Worm (Caenorhabditis elegans) whole organism, young adult: ENCODE results near the gene C47D12.2.

Experiments
- B0035.1 ChIP-seq: sonication (generic microtip); optimal IDR thresholded peaks from 2 replicates; lab custom pipeline; 2016; ENCODE audit warnings: missing genetic modification characterization, mild to moderate bottlenecking, missing compliant biosample characterization, missing genotype, missing genetic modification reagents
- C06A6.2 ChIP-seq: fragments of 200-800 bp; sonication (Bioruptor generic); conservative IDR thresholded peaks from 2 replicates; pipeline ENCODE4 v1.3.6; 2022; ENCODE audit warnings: missing genetic modification characterization, missing compliant biosample characterization
- C17E4.6 ChIP-seq: fragments of 200-800 bp; sonication (Bioruptor generic); IDR thresholded peaks from 2 replicates; pipeline ENCODE4 v1.3.6; 2022; ENCODE audit warnings: missing genetic modification reagents, missing genetic modification characterization, missing compliant biosample characterization
- F52B5.7 ChIP-seq: sonication (generic microtip); optimal IDR thresholded peaks from 2 replicates; lab custom pipeline; 2016; ENCODE audit warnings: mild to moderate bottlenecking, missing genetic modification characterization, missing compliant biosample characterization
- F55B11.4 ChIP-seq: sonication (generic microtip); optimal IDR thresholded peaks from 2 replicates; lab custom pipeline; 2016; ENCODE audit warnings: missing compliant biosample characterization, missing genetic modification characterization, borderline replicate concordance; ENCODE audit not compliant: insufficient read depth
- F57A8.1 ChIP-seq: fragments of 200-800 bp; sonication (Bioruptor generic); optimal IDR thresholded peaks from 2 replicates; lab custom pipeline; 2018; ENCODE audit warnings: mild to moderate bottlenecking, missing genetic modification characterization, moderate library complexity, missing compliant biosample characterization
- K11D2.4 ChIP-seq: fragments of 200-800 bp; sonication (Bioruptor generic); IDR thresholded peaks from 2 replicates; pipeline ENCODE4 v1.3.6; 2022; ENCODE audit warnings: missing genetic modification reagents, missing genetic modification characterization, missing compliant biosample characterization
- K12H6.12 ChIP-seq: fragments of 200-800 bp; sonication (Bioruptor generic); optimal IDR thresholded peaks from 2 replicates; lab custom pipeline; 2018; ENCODE audit warnings: mild to moderate bottlenecking, missing genetic modification characterization, missing compliant biosample characterization
- Y53F4B.3 ChIP-seq: fragments of 200-800 bp; sonication (Bioruptor generic); IDR thresholded peaks from 2 replicates; pipeline ENCODE4 v1.3.6; 2022; ENCODE audit warnings: missing genetic modification reagents, missing genetic modification characterization, missing compliant biosample characterization
- Y67H2A.10 ChIP-seq: fragments of 200-800 bp; sonication (Bioruptor generic); conservative IDR thresholded peaks from 2 replicates; pipeline ENCODE4 v1.3.6; 2022; ENCODE audit warnings: missing genetic modification reagents, missing genetic modification characterization, missing compliant biosample characterization
- athp-1 ChIP-seq: sonication (generic microtip); optimal IDR thresholded peaks from 2 replicates; lab custom pipeline; 2017; ENCODE audit warnings: mild to moderate bottlenecking, missing genetic modification characterization, missing compliant biosample characterization
- attf-6 ChIP-seq: fragments of 200-800 bp; sonication (Bioruptor generic); IDR thresholded peaks from 2 replicates; pipeline ENCODE4 v1.3.6; 2022; ENCODE audit warnings: missing genetic modification reagents, missing genetic modification characterization, missing compliant biosample characterization
- ceh-27 ChIP-seq: fragments of 200-800 bp; sonication (Bioruptor generic); optimal IDR thresholded peaks from 2 replicates; lab custom pipeline; 2018; ENCODE audit warnings: mild to moderate bottlenecking, missing genetic modification characterization, moderate library complexity, missing compliant biosample characterization
- ceh-40 ChIP-seq: fragments of 200-800 bp; sonication (Bioruptor generic); IDR thresholded peaks from 2 replicates; pipeline ENCODE4 v1.3.6; 2022; ENCODE audit warnings: missing genetic modification characterization, missing compliant biosample characterization
- ceh-58 ChIP-seq: fragments of 200-800 bp; sonication (Bioruptor generic); IDR thresholded peaks from 2 replicates; pipeline ENCODE4 v1.3.6; 2022; ENCODE audit warnings: missing genetic modification characterization, missing compliant biosample characterization
- chd-7 ChIP-seq: sonication (generic microtip); optimal IDR thresholded peaks from 2 replicates; lab custom pipeline; 2016; ENCODE audit warnings: mild to moderate bottlenecking, missing genetic modification characterization, moderate library complexity, missing compliant biosample characterization
- die-1 ChIP-seq: sonication (generic microtip); optimal IDR thresholded peaks from 2 replicates; lab custom pipeline; 2016; ENCODE audit warnings: missing genotype, mild to moderate bottlenecking, missing genetic modification characterization, missing compliant biosample characterization
- dpl-1 ChIP-seq: fragments of 150-350 bp; optimal IDR thresholded peaks from 2 replicates; lab custom pipeline; 2014; ENCODE audit warnings: missing biosample characterization, missing genetic modification reagents, missing genetic modification characterization
- egrh-3 ChIP-seq: fragments of 200-800 bp; sonication (Bioruptor generic); IDR thresholded peaks from 2 replicates; pipeline ENCODE4 v1.3.6; 2022; ENCODE audit warnings: missing genetic modification reagents, missing genetic modification characterization, missing compliant biosample characterization
- ets-4 ChIP-seq: fragments of 200-800 bp; sonication (Bioruptor generic); optimal IDR thresholded peaks from 2 replicates; lab custom pipeline; 2018; ENCODE audit warnings: mild to moderate bottlenecking, missing genetic modification characterization, missing compliant biosample characterization
- fkh-3 ChIP-seq: sonication (generic microtip); optimal IDR thresholded peaks from 2 replicates; lab custom pipeline; 2016; ENCODE audit warnings: mild to moderate bottlenecking, missing genetic modification characterization, missing compliant biosample characterization
- gei-17 ChIP-seq: fragments of 200-800 bp; sonication (Bioruptor generic); optimal IDR thresholded peaks from 2 replicates; lab custom pipeline; 2018; ENCODE audit warnings: mild to moderate bottlenecking, missing genetic modification characterization, missing compliant biosample characterization
- hlh-26 ChIP-seq: fragments of 200-800 bp; sonication (Bioruptor generic); conservative IDR thresholded peaks from 2 replicates; pipeline ENCODE4 v1.3.6; 2022; ENCODE audit warnings: missing genetic modification reagents, missing genetic modification characterization, missing compliant biosample characterization
- hmg-1.2 ChIP-seq: fragments of 200-800 bp; sonication (Bioruptor generic); IDR thresholded peaks from 2 replicates; pipeline ENCODE4 v1.3.6; 2022; ENCODE audit warnings: missing genetic modification reagents, missing genetic modification characterization, missing compliant biosample characterization
- lin-26 ChIP-seq: fragments of 200-800 bp; sonication (Bioruptor generic); IDR thresholded peaks from 2 replicates; pipeline ENCODE4 v1.3.6; 2022; ENCODE audit warnings: missing genetic modification reagents, missing genetic modification characterization, missing compliant biosample characterization
- lin-35 ChIP-seq, 3 experiments: fragments of 150-350 bp in 2 of 3; sonication (generic microtip) in 1 of 3; optimal IDR thresholded peaks; 2 replicates each; lab custom pipeline; 2014 to 2018; ENCODE audit warnings: missing biosample characterization in 3 of 3, missing genetic modification characterization in 3 of 3, missing genetic modification reagents in 3 of 3
- lin-40 ChIP-seq: sonication (generic microtip); optimal IDR thresholded peaks from 2 replicates; lab custom pipeline; 2016; ENCODE audit warnings: missing genetic modification characterization, mild to moderate bottlenecking, missing compliant biosample characterization, missing genotype, missing genetic modification reagents
- lir-1 ChIP-seq: fragments of 200-800 bp; sonication (Bioruptor generic); conservative IDR thresholded peaks from 2 replicates; pipeline ENCODE4 v1.3.6; 2022; ENCODE audit warnings: missing genetic modification reagents, missing genetic modification characterization, missing compliant biosample characterization
- lsy-27 ChIP-seq: sonication (generic microtip); optimal IDR thresholded peaks from 2 replicates; lab custom pipeline; 2017; ENCODE audit warnings: missing genetic modification characterization, mild to moderate bottlenecking, missing compliant biosample characterization, antibody characterized with exemption, missing genotype, borderline replicate concordance; ENCODE audit not compliant: insufficient read depth
- madf-3 ChIP-seq: fragments of 200-800 bp; sonication (Bioruptor generic); IDR thresholded peaks from 2 replicates; pipeline ENCODE4 v1.3.6; 2022; ENCODE audit warnings: missing genetic modification reagents, missing genetic modification characterization, missing compliant biosample characterization
- nfyb-1 ChIP-seq: fragments of 200-800 bp; sonication (Bioruptor generic); IDR thresholded peaks from 2 replicates; pipeline ENCODE4 v1.3.6; 2022; ENCODE audit warnings: missing genetic modification reagents, missing genetic modification characterization, missing compliant biosample characterization
- pbrm-1 ChIP-seq: fragments of 200-800 bp; sonication (Bioruptor generic); IDR thresholded peaks from 2 replicates; pipeline ENCODE4 v1.3.6; 2022; ENCODE audit warnings: missing genetic modification reagents, missing genetic modification characterization, missing compliant biosample characterization
- rcor-1 ChIP-seq: fragments of 200-800 bp; sonication (Bioruptor generic); IDR thresholded peaks from 2 replicates; pipeline ENCODE4 v1.3.6; 2022; ENCODE audit warnings: missing genetic modification reagents, missing genetic modification characterization, missing compliant biosample characterization
- snpc-1.1 ChIP-seq: sonication (generic microtip); optimal IDR thresholded peaks from 2 replicates; lab custom pipeline; 2017; ENCODE audit warnings: missing genetic modification characterization, mild to moderate bottlenecking, missing compliant biosample characterization, antibody characterized with exemption, moderate library complexity, missing genotype, missing genetic modification reagents; ENCODE audit not compliant: insufficient read depth
- snpc-1.3 ChIP-seq: sonication (generic microtip); optimal IDR thresholded peaks from 2 replicates; lab custom pipeline; 2017; ENCODE audit warnings: missing genetic modification characterization, mild to moderate bottlenecking, missing compliant biosample characterization, antibody characterized with exemption, moderate library complexity, missing genotype, missing genetic modification reagents; ENCODE audit not compliant: insufficient read depth
- snpc-4 ChIP-seq, 5 experiments: fragments of 150-350 bp in 1 of 5; sonication (generic microtip) in 4 of 5; optimal IDR thresholded peaks; 2 replicates each; lab custom pipeline; 2014 to 2018; ENCODE audit warnings: missing genetic modification characterization in 5 of 5, missing biosample characterization in 3 of 5, antibody characterized with exemption in 2 of 5, mild to moderate bottlenecking in 2 of 5, missing compliant biosample characterization in 2 of 5, missing genotype in 2 of 5, moderate library complexity in 2 of 5, missing genetic modification reagents in 1 of 5
- sptf-2 ChIP-seq: fragments of 200-800 bp; sonication (Bioruptor generic); optimal IDR thresholded peaks from 2 replicates; lab custom pipeline; 2018; ENCODE audit warnings: mild to moderate bottlenecking, missing genetic modification characterization, missing compliant biosample characterization
- xnd-1 ChIP-seq: sonication (generic microtip); optimal IDR thresholded peaks from 2 replicates; lab custom pipeline; 2016; ENCODE audit warnings: missing genotype, missing genetic modification reagents, missing genetic modification characterization, missing compliant biosample characterization
- zim-3 ChIP-seq: sonication (generic microtip); optimal IDR thresholded peaks from 2 replicates; lab custom pipeline; 2017; ENCODE audit warnings: mild to moderate bottlenecking, missing genetic modification characterization, moderate library complexity, missing compliant biosample characterization
- ztf-26 ChIP-seq: sonication (generic microtip); optimal IDR thresholded peaks from 2 replicates; lab custom pipeline; 2017; ENCODE audit warnings: missing genetic modification characterization, missing compliant biosample characterization

The C47D12.2 gene

ce11 chrII:11675877-11676473 lies at the start of gene C47D12.2, which contains the start of gene trr-1 (continued):
- TF ChIP-seq lin-26 (GFP tag; lab: Robert Waterston, UW) (no peak), nfyb-1 (GFP tag; lab: Robert Waterston, UW) (no peak), fkh-3 (tag; lab: Kevin White, UChicago) (no peak), snpc-1.1 (tag; lab: Kevin White, UChicago) (no peak), hlh-26 (GFP tag; lab: Robert Waterston, UW) (no peak), ets-4 (GFP tag; lab: Kevin White, UChicago) (no peak)

ce11 chrII:11627904-11628303 lies 48.2 kb upstream of the C47D12.2 start:
- no peak for TF ChIP-seq B0035.1 (tag; lab: Kevin White, UChicago)
- TF ChIP-seq athp-1 (tag; lab: Kevin White, UChicago): no peak
- TF ChIP-seq ceh-40 (GFP tag; lab: Robert Waterston, UW): no peak
- no peak for TF ChIP-seq attf-6 (GFP tag; lab: Robert Waterston, UW)
- TF ChIP-seq F55B11.4 (tag; lab: Kevin White, UChicago): no peak
- TF ChIP-seq ceh-58: no peak
- TF ChIP-seq snpc-1.3: no peak
- no peak for TF ChIP-seq K11D2.4 (GFP tag; lab: Robert Waterston, UW)
- TF ChIP-seq hlh-26 (GFP tag; lab: Robert Waterston, UW): no peak
- no peak for TF ChIP-seq ztf-26 (tag; lab: Kevin White, UChicago)
- no peak for TF ChIP-seq lin-26 (GFP tag; lab: Robert Waterston, UW)
- TF ChIP-seq chd-7 (tag; lab: Kevin White, UChicago): no peak
- TF ChIP-seq C17E4.6 (GFP tag; lab: Robert Waterston, UW): no peak
- no peak for TF ChIP-seq Y53F4B.3 (GFP tag; lab: Robert Waterston, UW)
- no peak for TF ChIP-seq die-1 (tag; lab: Kevin White, UChicago)
- TF ChIP-seq dpl-1 (GFP tag; lab: Kevin White, UChicago): no peak
- no peak for TF ChIP-seq madf-3 (GFP tag; lab: Robert Waterston, UW)
- no peak for TF ChIP-seq lir-1 (GFP tag; lab: Robert Waterston, UW)
- TF ChIP-seq egrh-3: no peak

ce11 chrII:11629957-11630356 lies 46.1 kb upstream of the C47D12.2 start:
- TF ChIP-seq zim-3: no peak
- TF ChIP-seq hmg-1.2 (GFP tag; lab: Robert Waterston, UW): peak; percentile 44; the same call in 1 of the 2 replicates
- no peak for TF ChIP-seq lin-35 (GFP tag; optimal IDR thresholded peaks at IDR 0.05; lab: Kevin White, UChicago)
- 0 out of 2 replicates have a peak, but pooled peaks have one; percentile 19 for TF ChIP-seq nfyb-1 (GFP tag; lab: Robert Waterston, UW)

ce11 chrII:11632689-11633088 lies 43.4 kb upstream of the C47D12.2 start:
- TF ChIP-seq snpc-4 (GFP tag; optimal IDR thresholded peaks at IDR 0.05; lab: Kevin White, UChicago) (no peak), snpc-4 (tag; optimal IDR thresholded peaks at IDR 0.05; lab: Kevin White, UChicago) (peak in 1 of 4 experiments; percentile 25), rcor-1 (GFP tag; lab: Robert Waterston, UW) (peak; percentile 10; the same call in 1 of the 2 replicates), F57A8.1 (GFP tag; lab: Kevin White, UChicago) (no peak), lin-35 (GFP tag; optimal IDR thresholded peaks at IDR 0.05; lab: Kevin White, UChicago) (peak in 1 of 3 experiments; percentile 19), sptf-2 (GFP tag; lab: Kevin White, UChicago) (no peak), C06A6.2 (no peak), F52B5.7 (tag; lab: Kevin White, UChicago) (no peak), ceh-27 (GFP tag; lab: Kevin White, UChicago) (peak; percentile 21), die-1 (tag; lab: Kevin White, UChicago) (no peak), xnd-1 (tag; lab: Kevin White, UChicago) (no peak), Y67H2A.10 (no peak), nfyb-1 (GFP tag; lab: Robert Waterston, UW) (peak; percentile 34; the same call in 1 of the 2 replicates), pbrm-1 (GFP tag; lab: Robert Waterston, UW) (no peak), gei-17 (GFP tag; lab: Kevin White, UChicago) (no peak), lin-40 (tag; lab: Kevin White, UChicago) (no peak), lir-1 (GFP tag; lab: Robert Waterston, UW) (no peak), lsy-27 (tag; lab: Kevin White, UChicago) (no peak), lin-26 (GFP tag; lab: Robert Waterston, UW) (no peak), madf-3 (GFP tag; lab: Robert Waterston, UW) (no peak), ceh-40 (GFP tag; lab: Robert Waterston, UW) (no peak), dpl-1 (GFP tag; lab: Kevin White, UChicago) (no peak), K12H6.12 (tag; lab: Kevin White, UChicago) (peak; percentile 25)
